Fruit fly (Drosophila melanogaster): Measurements from ENCODE around the gene CG34376.

Gene CG34376

dm6 chr3R:22447195-22447873 lies 565 bp upstream of the CG34376 start, which contains the start of gene CG34288 (continued):
- TF ChIP-seq Scr (GFP tag; IDR thresholded peaks at IDR 0.05; ENCODE audit: partially characterized antibody) (peak; percentile 26; the same call in 1 of the 2 replicates), Side (GFP tag; optimal IDR thresholded peaks at IDR 0.05) (peak; percentile 13), wek (GFP tag; optimal IDR thresholded peaks at IDR 0.05) (no peak), crol (GFP tag; IDR thresholded peaks at IDR 0.05) (no peak), oc (tag; optimal IDR thresholded peaks at IDR 0.05) (no peak), tup (GFP tag; optimal IDR thresholded peaks at IDR 0.05) (no peak), CG8924 (tag; optimal IDR thresholded peaks at IDR 0.05) (no peak), crc (GFP tag; optimal IDR thresholded peaks at IDR 0.05) (no peak), CG2129 (GFP tag; IDR thresholded peaks at IDR 0.05; ENCODE audit: partially characterized antibody) (no peak), aop (GFP tag; IDR thresholded peaks at IDR 0.05) (no peak), CG6854 (GFP tag; optimal IDR thresholded peaks at IDR 0.05) (no peak), CG17912 (GFP tag; optimal IDR thresholded peaks at IDR 0.05) (no peak), Bgb (GFP tag; IDR thresholded peaks at IDR 0.05; ENCODE audit: partially characterized antibody) (peak; percentile 29; the same call in 1 of the 2 replicates), ham (GFP tag; IDR thresholded peaks at IDR 0.05) (peak; percentile 31; the same call in 1 of the 2 replicates), pb (GFP tag; optimal IDR thresholded peaks at IDR 0.05) (peak; percentile 15), CG12744 (GFP tag; optimal IDR thresholded peaks at IDR 0.05) (no peak), pan (optimal IDR thresholded peaks at IDR 0.05) (no peak), pan (GFP tag; optimal IDR thresholded peaks at IDR 0.05 in 1 of 2, IDR thresholded peaks at IDR 0.05 in 1 of 2) (peak in 1 of 2 experiments; percentile 37), Nf-YA (GFP tag; IDR thresholded peaks at IDR 0.05) (peak; percentile 35), shn (GFP tag; optimal IDR thresholded peaks at IDR 0.05) (peak; percentile 26), jumu (GFP tag; optimal IDR thresholded peaks at IDR 0.05) (peak; percentile 46), CG16779 (GFP tag; IDR thresholded peaks at IDR 0.05) (peak; percentile 80), Opbp (GFP tag; IDR thresholded peaks at IDR 0.05; ENCODE audit: partially characterized antibody) (no peak), cad (GFP tag; optimal IDR thresholded peaks at IDR 0.05) (no peak), CG3065 (GFP tag; optimal IDR thresholded peaks at IDR 0.05) (no peak), salm (tag; optimal IDR thresholded peaks at IDR 0.05) (no peak), D (optimal IDR thresholded peaks at IDR 0.05) (no peak), D (GFP tag; optimal IDR thresholded peaks at IDR 0.05) (no peak), CG17186 (GFP tag; optimal IDR thresholded peaks at IDR 0.05) (no peak), ATbp (GFP tag; optimal IDR thresholded peaks at IDR 0.05) (no peak), rib (GFP tag; IDR thresholded peaks at IDR 0.05) (peak; percentile 51; the same call in 1 of the 2 replicates), CG12071 (GFP tag; optimal IDR thresholded peaks at IDR 0.05) (peak; percentile 28), Mrtf (GFP tag; IDR thresholded peaks at IDR 0.05) (peak; percentile 62; the same call in 2 of the 3 replicates), MESR4 (GFP tag; optimal IDR thresholded peaks at IDR 0.05) (no peak), ro (GFP tag; IDR thresholded peaks at IDR 0.05) (no peak), CG18599 (GFP tag; optimal IDR thresholded peaks at IDR 0.05) (peak; percentile 66), CG12942 (GFP tag; optimal IDR thresholded peaks at IDR 0.05) (no peak), hth (optimal IDR thresholded peaks at IDR 0.05) (no peak), pnt (GFP tag; optimal IDR thresholded peaks at IDR 0.05) (no peak), amos (GFP tag; IDR thresholded peaks at IDR 0.05; ENCODE audit: partially characterized antibody) (no peak), HLH4C (GFP tag; IDR thresholded peaks at IDR 0.05; ENCODE audit: partially characterized antibody) (0 out of 3 replicates have a peak, but pooled peaks have one; percentile 27), CG4617 (GFP tag; optimal IDR thresholded peaks at IDR 0.05; ENCODE audit: borderline replicate concordance) (no peak), CG32532 (GFP tag; IDR thresholded peaks at IDR 0.05) (peak; percentile 74), CG18764 (GFP tag; optimal IDR thresholded peaks at IDR 0.05) (no peak), CG9609 (GFP tag; optimal IDR thresholded peaks at IDR 0.05) (no peak), vfl (GFP tag; optimal IDR thresholded peaks at IDR 0.05) (no peak), trem (tag; optimal IDR thresholded peaks at IDR 0.05) (no peak), Atf-2 (GFP tag; optimal IDR thresholded peaks at IDR 0.05) (no peak), Dp (GFP tag; optimal IDR thresholded peaks at IDR 0.05) (peak; percentile 76), sug (tag; optimal IDR thresholded peaks at IDR 0.05) (peak; percentile 89)
